Worm (Caenorhabditis elegans): ENCODE results near the gene gst-37.

DNA sequence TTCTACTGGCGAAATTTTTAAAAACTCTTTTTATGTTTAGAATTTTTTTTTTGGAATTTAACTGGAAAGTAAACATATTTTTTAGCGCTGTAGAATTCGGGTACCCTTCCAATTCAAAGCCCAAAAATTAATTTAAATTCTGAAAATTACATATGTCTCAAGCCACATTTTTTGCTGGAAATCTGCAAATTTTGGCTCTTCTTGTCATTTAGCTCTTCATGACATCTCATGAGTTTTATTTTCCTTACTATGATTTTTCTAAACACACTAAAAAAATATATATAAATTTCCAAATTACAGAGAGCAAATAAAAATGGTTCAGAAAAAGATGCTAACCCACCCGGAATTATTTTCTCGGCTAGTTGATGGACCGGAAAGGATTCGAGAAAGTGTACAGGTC, 47.8 kb downstream of the gst-37 start, which contains the start of gene acs-3:
- TF ChIP-seq ref-1 (GFP tag; conservative IDR thresholded peaks at IDR 0.05) (no peak), tab-1 (GFP tag; IDR thresholded peaks at IDR 0.05) (no peak), ztf-29 (GFP tag; IDR thresholded peaks at IDR 0.05) (no peak), klf-2 (GFP tag; conservative IDR thresholded peaks at IDR 0.05) (no peak), ztf-23 (GFP tag; IDR thresholded peaks at IDR 0.05) (no peak), flt-1 (GFP tag; IDR thresholded peaks at IDR 0.05) (no peak), med-1 (GFP tag; optimal IDR thresholded peaks at IDR 0.05; ENCODE audit: insufficient read depth) (no peak), T22C8.4 (GFP tag; IDR thresholded peaks at IDR 0.05) (no peak)
